Fruit fly (Drosophila melanogaster) whole organism: ENCODE measurements around the gene FoxK.

Experiments
- CG8478 ChIP-seq: fragments of >200 bp; optimal IDR thresholded peaks from 2 replicates; lab custom pipeline; 2018; ENCODE audit warnings: inconsistent platforms
- Dll ChIP-seq: fragments of >200 bp; optimal IDR thresholded peaks from 2 replicates; lab custom pipeline; 2017
- EcR ChIP-seq, 2 experiments: fragments of >200 bp; optimal IDR thresholded peaks; 2 replicates each; lab custom pipeline; 2017; ENCODE audit warnings: missing biosample characterization in 2 of 2, missing genetic modification characterization in 2 of 2, missing genetic modification reagents in 2 of 2
- pan ChIP-seq: fragments of >200 bp; optimal IDR thresholded peaks from 2 replicates; lab custom pipeline; 2017
- psq ChIP-seq: fragments of >200 bp; optimal IDR thresholded peaks from 2 replicates; lab custom pipeline; 2017
- usp ChIP-seq: fragments of >200 bp; optimal IDR thresholded peaks from 2 replicates; lab custom pipeline; 2017; ENCODE audit warnings: missing biosample characterization, missing genetic modification characterization, mixed read lengths

FoxK gene

DNA sequence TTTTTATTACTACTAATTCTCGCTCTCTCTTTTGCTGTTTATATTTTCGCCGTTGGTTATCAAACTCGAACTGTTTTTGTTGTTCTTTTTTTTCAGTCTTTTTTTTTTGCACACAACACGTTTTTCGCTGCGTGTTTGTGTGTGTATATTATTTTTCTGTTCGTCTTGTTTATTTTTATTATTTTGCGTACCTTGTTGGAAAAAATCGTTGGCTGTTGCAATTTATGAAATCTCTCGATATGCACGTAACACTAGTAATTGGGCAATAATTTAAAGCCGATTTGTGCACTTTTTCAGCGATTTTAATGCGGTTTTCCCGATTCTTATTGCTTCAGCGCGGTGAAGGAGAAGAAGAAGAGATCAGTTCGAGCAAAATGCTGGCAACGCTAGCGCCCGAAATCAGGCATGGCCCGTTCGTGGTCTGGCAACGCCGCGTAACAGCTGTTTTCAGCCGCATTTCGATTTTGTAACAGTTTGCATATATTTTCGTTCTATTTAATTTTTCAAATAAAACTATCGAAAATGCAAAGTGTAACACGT is at the start of gene FoxK, which contains the start of gene mRpL2:
Gene FoxK, minus strand, starts transcription at position 365 of the 540 bp plus-strand sequence.
Gene mRpL2, plus strand, starts transcription at position 429 of the 540 bp plus-strand sequence.
- no peak for TF ChIP-seq psq (lab: Kevin White, UChicago)
- no peak for TF ChIP-seq usp (GFP tag; lab: Kevin White, UChicago)
- TF ChIP-seq Dll (lab: Kevin White, UChicago), result no peak
- no peak for TF ChIP-seq CG8478 (lab: Kevin White, UChicago)
- TF ChIP-seq pan (lab: Kevin White, UChicago), result no peak
- no peak for TF ChIP-seq EcR (GFP tag; optimal IDR thresholded peaks at IDR 0.05; lab: Kevin White, UChicago)

DNA sequence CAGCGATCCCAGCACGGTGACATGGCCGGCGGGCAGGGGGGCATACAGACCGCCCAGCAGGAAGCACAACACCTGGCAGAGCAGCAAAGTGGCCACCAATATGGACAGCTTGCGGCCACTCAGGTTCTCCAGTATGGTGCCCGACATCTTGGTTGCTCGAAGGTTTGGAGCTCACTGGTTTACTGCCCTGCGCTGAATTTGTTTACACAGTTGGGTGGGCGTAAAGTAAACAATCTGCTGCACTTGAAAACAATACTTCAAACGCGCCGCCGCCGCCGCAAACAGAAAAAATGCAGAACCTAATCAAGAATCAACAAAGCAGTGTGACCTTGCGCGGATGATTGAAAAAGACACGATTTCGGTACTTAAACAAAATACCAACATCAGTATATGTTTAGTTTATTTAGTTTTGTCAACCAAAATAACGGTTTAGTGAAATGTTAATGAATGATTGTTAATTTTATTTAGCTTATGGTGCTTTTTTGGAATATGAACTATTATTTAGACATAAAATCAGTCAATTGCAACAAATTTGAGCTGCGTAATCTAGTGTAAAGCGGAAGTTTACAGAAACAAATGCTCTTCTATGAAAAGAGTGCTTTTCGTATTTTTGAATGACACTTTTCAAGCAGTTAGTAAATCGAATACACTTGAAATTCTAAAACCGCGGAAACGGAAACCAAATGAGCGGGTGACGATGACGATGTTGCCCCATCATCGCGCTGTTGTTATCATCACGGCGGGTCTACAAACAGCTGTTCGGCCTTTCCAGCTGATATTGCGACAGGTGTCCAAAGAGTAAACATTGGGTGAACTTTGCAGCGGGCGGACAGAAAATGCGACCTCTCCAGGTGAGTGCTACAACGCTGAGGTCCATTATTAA is 49.0 kb upstream of the FoxK start, which contains the start of the genes wls and Adck5:
Gene wls, minus strand, starts transcription at position 327 of the 883 bp plus-strand sequence.
Gene Adck5, plus strand, starts transcription at position 519 of the 883 bp plus-strand sequence.
- no peak for TF ChIP-seq EcR (GFP tag; optimal IDR thresholded peaks at IDR 0.05; lab: Kevin White, UChicago)
- TF ChIP-seq pan (lab: Kevin White, UChicago), result peak; percentile 52
- TF ChIP-seq CG8478 (lab: Kevin White, UChicago), result no peak
- TF ChIP-seq psq (lab: Kevin White, UChicago), result no peak

DNA sequence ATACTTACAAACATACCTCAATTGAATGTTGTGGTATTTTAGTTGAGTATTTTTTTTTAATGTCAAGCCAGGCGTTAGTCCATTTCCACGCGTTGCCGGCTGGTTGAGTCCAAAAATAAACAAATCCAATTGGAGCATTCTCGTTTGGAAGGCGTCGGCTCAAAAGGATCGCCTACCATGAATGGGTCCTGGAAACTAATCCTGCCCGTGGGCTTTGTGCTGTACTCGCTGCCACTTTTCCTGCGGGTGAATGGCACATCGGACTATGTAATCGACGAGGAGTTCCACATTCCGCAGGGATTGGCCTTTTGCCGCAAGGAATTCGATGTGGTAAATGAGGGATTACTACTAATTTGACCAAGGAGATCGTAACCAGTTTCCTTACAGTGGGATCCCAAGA is 44.3 kb upstream of the FoxK start, which contains the start of gene Alg10:
Gene Alg10, plus strand, starts transcription at position 73 of the 400 bp plus-strand sequence.
- TF ChIP-seq pan (lab: Kevin White, UChicago) (no peak), usp (GFP tag; lab: Kevin White, UChicago) (no peak), psq (lab: Kevin White, UChicago) (no peak), Dll (lab: Kevin White, UChicago) (no peak), CG8478 (lab: Kevin White, UChicago) (no peak), EcR (GFP tag; optimal IDR thresholded peaks at IDR 0.05; lab: Kevin White, UChicago) (no peak)

DNA sequence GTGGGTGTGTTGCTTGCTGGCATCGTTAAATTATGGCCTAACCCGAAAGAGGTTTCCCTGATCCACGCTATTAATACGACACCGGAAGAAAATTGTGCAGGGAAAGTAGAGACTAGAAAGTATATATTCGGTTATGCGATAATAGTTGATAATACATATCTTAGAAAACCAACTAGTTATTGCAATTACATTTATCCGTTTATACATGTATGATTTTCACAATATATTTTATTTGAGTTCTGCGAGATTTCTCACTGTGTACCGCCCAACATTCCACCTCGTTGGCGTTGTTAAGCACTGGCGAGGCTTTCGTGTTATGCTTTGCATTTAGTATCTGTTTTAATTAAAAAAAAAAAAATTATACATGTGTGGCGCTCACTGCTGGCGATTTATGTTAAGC is 34.8 kb upstream of the FoxK start:
- no peak for TF ChIP-seq psq (lab: Kevin White, UChicago)
- no peak for TF ChIP-seq pan (lab: Kevin White, UChicago)
- TF ChIP-seq usp (GFP tag; lab: Kevin White, UChicago), result no peak
- no peak for TF ChIP-seq CG8478 (lab: Kevin White, UChicago)
- no peak for TF ChIP-seq EcR (GFP tag; optimal IDR thresholded peaks at IDR 0.05; lab: Kevin White, UChicago)
- no peak for TF ChIP-seq Dll (lab: Kevin White, UChicago)

DNA sequence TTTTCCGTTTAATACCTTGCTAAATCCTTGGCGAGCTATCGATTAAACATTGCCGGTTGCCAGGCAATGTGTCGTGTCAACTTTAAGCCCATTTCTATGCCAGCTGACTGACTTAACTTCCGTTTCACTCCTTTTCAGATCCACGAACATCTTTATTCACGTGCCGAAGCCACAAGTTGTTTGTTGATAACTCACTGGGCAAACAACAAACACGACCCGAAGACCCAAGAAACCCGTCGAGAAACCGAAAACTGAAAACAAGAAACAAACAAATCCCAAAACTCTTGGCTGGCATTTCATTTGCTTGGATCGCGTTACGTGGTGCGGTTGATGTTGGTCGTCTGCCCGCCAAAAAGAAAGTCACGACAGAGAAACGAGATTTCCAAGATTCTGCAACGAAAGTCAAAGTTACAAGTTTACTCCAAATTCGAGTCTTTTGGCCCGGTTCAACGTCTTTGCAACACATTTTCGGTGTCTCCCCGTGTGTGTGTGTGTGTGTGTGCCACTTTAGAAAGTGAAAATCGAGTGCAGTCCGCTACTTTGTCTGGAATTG is 30.2 kb upstream of the FoxK start, which contains the start of gene CG6216:
Gene CG6216, minus strand, starts transcription at position 51 of the 553 bp plus-strand sequence.
- no peak for TF ChIP-seq pan (lab: Kevin White, UChicago)
- no peak for TF ChIP-seq Dll (lab: Kevin White, UChicago)
- TF ChIP-seq usp (GFP tag; lab: Kevin White, UChicago), result no peak
- TF ChIP-seq EcR (GFP tag; optimal IDR thresholded peaks at IDR 0.05; lab: Kevin White, UChicago), result no peak
- no peak for TF ChIP-seq psq (lab: Kevin White, UChicago)

DNA sequence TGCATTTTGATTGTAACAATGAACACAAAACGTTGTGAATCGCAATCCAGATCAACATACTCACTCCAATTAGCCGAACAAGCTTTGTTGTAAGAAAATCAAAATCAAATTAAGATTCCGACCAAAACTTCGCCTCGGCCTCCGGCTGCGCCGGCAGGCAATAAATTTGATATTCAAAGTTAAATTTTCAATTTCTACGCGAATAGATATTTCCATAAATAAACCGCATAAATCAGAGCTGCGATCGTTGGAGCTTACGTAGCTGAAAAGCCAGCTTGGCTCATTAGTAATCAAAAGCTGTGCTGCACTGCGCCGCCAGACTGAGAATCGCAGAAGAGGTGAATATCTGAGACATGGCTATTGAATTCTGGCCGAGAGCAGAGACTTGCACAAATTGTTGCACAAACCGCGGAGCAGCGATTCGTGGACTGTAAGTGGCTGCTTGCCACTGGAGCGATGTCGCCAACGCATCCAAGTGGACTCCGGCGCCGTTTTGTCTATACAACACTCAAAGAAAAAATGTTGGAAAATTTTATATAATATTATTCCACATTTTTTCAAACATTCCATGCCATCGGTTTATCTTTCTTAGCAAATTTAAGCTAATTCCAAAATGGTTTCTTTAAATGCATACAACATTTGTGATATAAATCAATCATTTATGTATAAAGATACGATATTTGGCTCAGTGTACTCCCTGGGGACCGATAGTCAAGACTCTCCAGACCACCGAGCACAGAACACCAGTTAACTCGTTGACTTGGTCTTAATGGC is 28.1 kb upstream of the FoxK start:
- TF ChIP-seq psq (lab: Kevin White, UChicago), result no peak
- TF ChIP-seq pan (lab: Kevin White, UChicago), result no peak
- no peak for TF ChIP-seq usp (GFP tag; lab: Kevin White, UChicago)
- no peak for TF ChIP-seq Dll (lab: Kevin White, UChicago)
- no peak for TF ChIP-seq EcR (GFP tag; optimal IDR thresholded peaks at IDR 0.05; lab: Kevin White, UChicago)

DNA sequence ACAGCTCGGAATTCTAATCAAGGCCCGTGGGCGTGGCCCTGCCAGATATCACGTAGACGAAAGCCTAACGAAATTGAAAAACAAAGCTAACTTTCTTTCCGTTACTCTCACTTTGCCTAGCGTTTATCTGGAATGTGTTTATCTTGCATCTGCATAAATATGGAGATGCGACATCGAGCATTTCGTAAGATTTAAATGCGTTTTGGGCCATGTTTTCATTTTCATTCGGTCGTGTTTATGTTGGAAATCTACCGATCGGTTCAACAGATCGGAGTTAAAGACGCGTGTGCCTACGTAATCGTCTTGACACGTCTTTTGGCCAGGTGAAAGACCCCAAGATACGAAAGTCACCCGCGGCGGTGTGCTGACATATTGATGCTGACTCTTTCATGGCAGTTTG is 27.1 kb upstream of the FoxK start:
- TF ChIP-seq CG8478 (lab: Kevin White, UChicago), result no peak
- TF ChIP-seq psq (lab: Kevin White, UChicago), result no peak
- TF ChIP-seq EcR (GFP tag; optimal IDR thresholded peaks at IDR 0.05; lab: Kevin White, UChicago), result no peak
- no peak for TF ChIP-seq usp (GFP tag; lab: Kevin White, UChicago)
- TF ChIP-seq pan (lab: Kevin White, UChicago), result no peak
- TF ChIP-seq Dll (lab: Kevin White, UChicago), result no peak

DNA sequence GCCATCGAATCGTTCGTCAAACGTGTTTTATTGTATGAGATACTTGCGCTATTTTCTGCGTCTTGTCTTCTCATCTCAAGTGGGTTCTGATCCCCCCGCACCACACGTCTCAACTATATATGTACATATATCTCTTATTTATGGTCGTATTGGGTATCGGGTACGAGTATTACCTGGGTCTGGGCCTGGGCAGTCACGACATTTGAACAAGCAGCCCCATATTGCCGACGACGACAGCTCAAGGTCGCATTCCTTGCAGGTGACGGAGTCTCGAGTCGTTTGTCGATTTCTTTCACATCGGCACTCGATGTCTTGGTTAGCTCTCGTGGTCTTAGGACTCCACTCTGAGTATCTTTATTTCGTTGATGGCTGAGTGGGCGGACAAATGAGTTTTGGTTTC is 24.5 kb upstream of the FoxK start:
- no peak for TF ChIP-seq EcR (GFP tag; optimal IDR thresholded peaks at IDR 0.05; lab: Kevin White, UChicago)
- TF ChIP-seq psq (lab: Kevin White, UChicago), result no peak
- no peak for TF ChIP-seq Dll (lab: Kevin White, UChicago)
- no peak for TF ChIP-seq usp (GFP tag; lab: Kevin White, UChicago)
- no peak for TF ChIP-seq CG8478 (lab: Kevin White, UChicago)
- TF ChIP-seq pan (lab: Kevin White, UChicago), result no peak

DNA sequence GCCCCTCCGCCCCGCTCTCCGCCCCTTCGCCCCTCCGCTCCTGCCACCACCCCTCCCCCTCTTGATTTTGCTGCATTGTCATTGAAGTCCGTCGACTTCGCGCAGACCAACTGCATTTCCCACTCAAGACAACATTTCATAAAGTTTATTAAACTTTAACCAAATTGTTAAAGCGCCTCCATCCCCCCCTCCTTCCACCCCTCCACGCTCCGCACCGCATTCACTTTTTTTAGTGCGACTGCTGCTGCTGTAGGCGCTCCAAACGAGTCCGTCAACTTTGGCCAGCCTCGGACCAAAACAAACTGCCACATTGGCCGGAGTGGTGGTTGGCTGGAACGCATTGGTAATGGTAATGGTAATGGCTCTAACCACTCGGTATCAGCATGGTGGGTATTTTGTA is 18.3 kb upstream of the FoxK start:
- TF ChIP-seq psq (lab: Kevin White, UChicago), result no peak
- no peak for TF ChIP-seq EcR (GFP tag; optimal IDR thresholded peaks at IDR 0.05; lab: Kevin White, UChicago)
- TF ChIP-seq Dll (lab: Kevin White, UChicago), result no peak
- no peak for TF ChIP-seq pan (lab: Kevin White, UChicago)
- no peak for TF ChIP-seq usp (GFP tag; lab: Kevin White, UChicago)
- TF ChIP-seq CG8478 (lab: Kevin White, UChicago), result no peak

DNA sequence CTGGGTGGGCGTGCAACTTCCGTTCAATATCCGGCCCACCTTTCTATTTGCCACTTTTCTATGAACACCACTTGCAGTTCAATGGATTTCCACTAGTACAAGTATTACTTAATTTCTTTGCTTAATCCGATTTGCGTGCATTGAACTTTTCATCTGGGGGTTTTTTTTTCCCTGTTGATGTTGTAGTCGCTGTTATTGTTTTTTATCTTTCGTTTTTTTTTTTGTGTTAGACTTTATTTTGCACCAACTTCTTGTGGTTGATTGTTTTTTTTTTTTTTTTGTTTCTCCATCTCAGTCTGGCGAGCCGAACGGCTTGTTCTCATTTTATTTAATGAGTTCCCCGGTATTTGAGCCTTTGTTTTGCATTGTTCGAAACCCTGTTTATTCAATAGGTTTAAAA is 15.8 kb upstream of the FoxK start:
- no peak for TF ChIP-seq CG8478 (lab: Kevin White, UChicago)
- no peak for TF ChIP-seq Dll (lab: Kevin White, UChicago)
- no peak for TF ChIP-seq usp (GFP tag; lab: Kevin White, UChicago)
- no peak for TF ChIP-seq pan (lab: Kevin White, UChicago)
- no peak for TF ChIP-seq EcR (GFP tag; optimal IDR thresholded peaks at IDR 0.05; lab: Kevin White, UChicago)
